Worm (Caenorhabditis elegans) whole organism, L3 larva: ENCODE data around the gene slcf-1.

Experiments
- ZK546.5 ChIP-seq: sonication (generic microtip); optimal IDR thresholded peaks from 2 replicates; lab custom pipeline; 2017; ENCODE audit warnings: missing biosample characterization, missing genetic modification characterization
- aly-2 ChIP-seq: fragments of 150-350 bp; optimal IDR thresholded peaks from 2 replicates; lab custom pipeline; 2014; ENCODE audit warnings: missing biosample characterization, missing genetic modification characterization
- ceh-28 ChIP-seq: fragments of 150-350 bp; optimal IDR thresholded peaks from 2 replicates; lab custom pipeline; 2014; ENCODE audit warnings: missing biosample characterization, missing genetic modification reagents, missing genetic modification characterization
- daf-12 ChIP-seq: fragments of 150-350 bp; optimal IDR thresholded peaks from 2 replicates; lab custom pipeline; 2014; ENCODE audit warnings: missing biosample characterization, missing genetic modification reagents, missing genetic modification characterization
- egl-27 ChIP-seq: sonication (generic microtip); optimal IDR thresholded peaks from 4 replicates; lab custom pipeline; 2017; ENCODE audit warnings: missing biosample characterization, missing genetic modification reagents, missing genetic modification characterization
- egl-5 ChIP-seq: fragments of 150-350 bp; optimal IDR thresholded peaks from 2 replicates; lab custom pipeline; 2017; ENCODE audit warnings: missing biosample characterization, missing genetic modification reagents, missing genetic modification characterization, inconsistent platforms
- elt-2 ChIP-seq: sonication (generic microtip); optimal IDR thresholded peaks from 2 replicates; lab custom pipeline; 2016; ENCODE audit warnings: missing genetic modification reagents, mild to moderate bottlenecking, missing genetic modification characterization, missing compliant biosample characterization
- fkh-10 ChIP-seq: sonication (generic microtip); optimal IDR thresholded peaks from 2 replicates; lab custom pipeline; 2017; ENCODE audit warnings: missing biosample characterization, missing genetic modification reagents, missing genetic modification characterization
- hmg-11 ChIP-seq: sonication (generic microtip); optimal IDR thresholded peaks from 2 replicates; lab custom pipeline; 2016; ENCODE audit warnings: missing genetic modification characterization, missing compliant biosample characterization
- jun-1 ChIP-seq: fragments of 150-350 bp; optimal IDR thresholded peaks from 2 replicates; lab custom pipeline; 2014; ENCODE audit warnings: missing biosample characterization, missing genetic modification reagents, missing genetic modification characterization
- lin-39 ChIP-seq: fragments of 150-350 bp; optimal IDR thresholded peaks from 2 replicates; lab custom pipeline; 2018; ENCODE audit warnings: missing biosample characterization, missing genetic modification reagents, missing genetic modification characterization
- mdl-1 ChIP-seq: fragments of 150-350 bp; optimal IDR thresholded peaks from 2 replicates; lab custom pipeline; 2014; ENCODE audit warnings: missing biosample characterization, missing genetic modification characterization
- mml-1 ChIP-seq: fragments of 150-350 bp; sonication (generic microtip); optimal IDR thresholded peaks from 3 replicates; lab custom pipeline; 2014; ENCODE audit warnings: missing biosample characterization, missing genetic modification characterization
- nfya-1 ChIP-seq: sonication (generic microtip); optimal IDR thresholded peaks from 2 replicates; lab custom pipeline; 2017; ENCODE audit warnings: missing genetic modification characterization, mild to moderate bottlenecking, missing compliant biosample characterization, antibody characterized with exemption, moderate library complexity; ENCODE audit not compliant: insufficient read depth
- nhr-11 ChIP-seq: fragments of 150-350 bp; optimal IDR thresholded peaks from 2 replicates; lab custom pipeline; 2014; ENCODE audit warnings: missing biosample characterization, missing genetic modification characterization
- nhr-12 ChIP-seq: fragments of 150-350 bp; optimal IDR thresholded peaks from 2 replicates; lab custom pipeline; 2014; ENCODE audit warnings: missing biosample characterization, missing genetic modification characterization
- nhr-237 ChIP-seq: fragments of 150-350 bp; optimal IDR thresholded peaks from 2 replicates; lab custom pipeline; 2014; ENCODE audit warnings: missing biosample characterization, missing genetic modification characterization
- nhr-67 ChIP-seq: fragments of 150-350 bp; optimal IDR thresholded peaks from 2 replicates; lab custom pipeline; 2014; ENCODE audit warnings: missing biosample characterization, missing genetic modification characterization
- nhr-76 ChIP-seq: fragments of 150-350 bp; sonication (generic microtip); optimal IDR thresholded peaks from 5 replicates; lab custom pipeline; 2014; ENCODE audit warnings: missing biosample characterization, missing genetic modification characterization
- pha-4 ChIP-seq: fragments of 150-350 bp; optimal IDR thresholded peaks from 2 replicates; lab custom pipeline; 2014; ENCODE audit warnings: missing biosample characterization, missing genetic modification reagents, missing genetic modification characterization
- pqm-1 ChIP-seq: fragments of 150-350 bp; optimal IDR thresholded peaks from 2 replicates; lab custom pipeline; 2017; ENCODE audit warnings: missing biosample characterization, missing genetic modification characterization, inconsistent platforms
- sea-2 ChIP-seq: fragments of 150-350 bp; sonication (generic microtip); optimal IDR thresholded peaks from 4 replicates; lab custom pipeline; 2014; ENCODE audit warnings: missing biosample characterization, missing genetic modification reagents, missing genetic modification characterization
- skn-1 ChIP-seq: fragments of 150-350 bp; optimal IDR thresholded peaks from 2 replicates; lab custom pipeline; 2014; ENCODE audit warnings: missing biosample characterization, missing genetic modification characterization
- snpc-4 ChIP-seq: fragments of 150-350 bp; optimal IDR thresholded peaks from 2 replicates; lab custom pipeline; 2014; ENCODE audit warnings: missing biosample characterization, missing genetic modification characterization
- tbx-2 ChIP-seq: sonication (generic microtip); optimal IDR thresholded peaks from 2 replicates; lab custom pipeline; 2016; ENCODE audit warnings: mild to moderate bottlenecking, missing genetic modification characterization, missing compliant biosample characterization
- unc-39 ChIP-seq: sonication (generic microtip); optimal IDR thresholded peaks from 4 replicates; lab custom pipeline; 2017; ENCODE audit warnings: missing biosample characterization, missing genetic modification characterization
- unc-62 ChIP-seq: fragments of 150-350 bp; sonication (generic microtip); optimal IDR thresholded peaks from 4 replicates; lab custom pipeline; 2014; ENCODE audit warnings: missing biosample characterization, missing genetic modification reagents, missing genetic modification characterization
- zag-1 ChIP-seq: fragments of 150-350 bp; optimal IDR thresholded peaks from 2 replicates; lab custom pipeline; 2014; ENCODE audit warnings: missing biosample characterization, missing genetic modification characterization
- ztf-4 ChIP-seq: fragments of 150-350 bp; optimal IDR thresholded peaks from 2 replicates; lab custom pipeline; 2014; ENCODE audit warnings: missing biosample characterization, missing genetic modification characterization

The slcf-1 gene

DNA sequence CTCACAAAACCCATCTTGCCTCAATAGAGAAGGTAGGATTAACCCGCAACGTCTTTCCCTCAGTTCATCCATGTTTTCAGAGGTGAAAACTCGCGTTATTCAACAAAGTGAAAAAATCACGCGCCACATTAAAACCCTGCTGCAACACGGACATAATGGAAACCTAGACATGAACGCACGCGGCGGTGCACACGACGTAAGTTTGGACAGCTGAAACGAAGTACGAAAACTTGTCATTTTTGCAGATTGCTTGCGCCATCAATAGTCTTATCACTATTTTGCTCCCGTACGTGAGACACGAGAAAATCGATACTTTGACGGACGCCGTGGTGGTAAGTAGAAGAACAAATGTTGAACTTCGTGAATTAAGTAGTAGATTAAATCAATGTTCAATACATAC is 1.7 kb upstream of the slcf-1 start:
- peak; percentile 10 for TF ChIP-seq pha-4 (tag; lab: Kevin White, UChicago)
- no peak for TF ChIP-seq unc-39
- peak; percentile 73 for TF ChIP-seq elt-2 (tag; lab: Kevin White, UChicago)
- no peak for TF ChIP-seq snpc-4 (tag; lab: Kevin White, UChicago)
- TF ChIP-seq pqm-1 = peak; percentile 45
- TF ChIP-seq, all 47 proteins: peak for 3

- TF ChIP-seq fkh-10 (GFP tag; lab: Kevin White, UChicago) (no peak), skn-1 (peak; percentile 86), elt-2 (tag; lab: Kevin White, UChicago) (peak; percentile 92), pqm-1 (peak; percentile 44)
Observed at ce11 chrX:10532180-10532833, 3.2 kb downstream of the slcf-1 start.

DNA sequence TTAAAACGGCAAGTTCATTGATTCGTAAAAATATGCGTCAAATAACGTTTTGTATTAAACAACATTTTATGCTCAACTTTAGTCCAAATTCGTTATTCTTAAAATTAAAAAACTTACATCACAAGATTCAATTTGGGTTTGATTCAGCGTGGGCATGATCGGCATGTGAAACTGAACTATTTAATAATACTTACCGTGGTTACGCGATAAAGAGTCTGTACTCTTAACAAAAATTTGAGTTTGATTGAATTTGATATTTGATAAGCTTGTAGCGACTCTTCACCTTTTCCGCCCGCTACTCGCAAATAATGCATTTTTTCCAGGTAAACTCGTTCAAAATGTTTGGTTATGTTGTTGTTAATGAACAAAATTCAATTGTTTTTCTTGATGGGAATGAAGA is 4.4 kb downstream of the slcf-1 start, which contains the start of gene glo-3:
Gene glo-3, plus strand, starts transcription at position 253 of the 400 bp plus-strand sequence.
- TF ChIP-seq elt-2 (tag; lab: Kevin White, UChicago) (peak; percentile 63), pqm-1 (peak; percentile 41), aly-2 (tag; lab: Kevin White, UChicago) (no peak), nfya-1 (tag; lab: Kevin White, UChicago) (no peak)

- TF ChIP-seq elt-2 (tag; lab: Kevin White, UChicago) (peak; percentile 45), ZK546.5 (tag; lab: Kevin White, UChicago) (no peak), pqm-1 (peak; percentile 37)
Observed at ce11 chrX:10534625-10535244, 5.6 kb downstream of the slcf-1 start.

DNA sequence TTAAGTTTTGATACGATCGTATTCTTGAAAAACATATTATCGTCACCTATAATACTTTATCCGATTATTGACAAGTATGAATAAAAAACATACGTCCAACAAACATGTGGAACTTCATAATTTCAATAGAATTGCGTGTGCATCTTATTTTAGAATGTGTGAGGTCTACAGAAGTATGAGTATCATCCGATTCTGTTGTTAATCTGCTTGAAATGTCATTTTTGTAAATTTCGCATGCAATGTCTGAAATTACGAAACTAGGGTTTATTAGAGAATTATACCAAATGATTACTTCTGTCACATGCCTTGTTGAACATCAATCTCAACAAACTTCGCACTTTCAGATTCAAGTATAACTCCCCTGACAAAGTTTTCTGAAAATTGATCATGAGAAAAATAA is 12.7 kb downstream of the slcf-1 start:
- TF ChIP-seq snpc-4 (tag; lab: Kevin White, UChicago) = no peak
- TF ChIP-seq ceh-28 = no peak
- TF ChIP-seq ZK546.5 (tag; lab: Kevin White, UChicago) = no peak
- no peak for TF ChIP-seq pqm-1

- no peak for TF ChIP-seq nfya-1 (tag; lab: Kevin White, UChicago)
- TF ChIP-seq unc-62 (GFP tag; lab: Kevin White, UChicago) = no peak
- TF ChIP-seq sea-2 (GFP tag; lab: Kevin White, UChicago) = no peak
- peak; percentile 27 for TF ChIP-seq elt-2 (tag; lab: Kevin White, UChicago)
- peak; percentile 22 for TF ChIP-seq pqm-1
- TF ChIP-seq, all 47 proteins: peak for 2
Observed at ce11 chrX:10542313-10543048, 13.4 kb downstream of the slcf-1 start, which contains the start of the genes F59F5.3 and F59F5.4. TSS of gene F59F5.3 (minus strand) at chrX:10542413. TSS of gene F59F5.4 (plus strand) at chrX:10542998.

ce11 chrX:10545716-10546115 is 16.6 kb downstream of the slcf-1 start, which contains the start of gene F59F5.5:
TSS of gene F59F5.5 (plus strand) at chrX:10546016.
- TF ChIP-seq jun-1 (tag; lab: Kevin White, UChicago) (no peak), nhr-12 (tag; lab: Kevin White, UChicago) (no peak), elt-2 (tag; lab: Kevin White, UChicago) (no peak), nhr-76 (no peak), daf-12 (no peak), egl-27 (tag; lab: Kevin White, UChicago) (no peak), zag-1 (tag; lab: Kevin White, UChicago) (no peak), lin-39 (tag; lab: Kevin White, UChicago) (no peak), mdl-1 (tag; lab: Kevin White, UChicago) (no peak), fkh-10 (GFP tag; lab: Kevin White, UChicago) (no peak), ZK546.5 (tag; lab: Kevin White, UChicago) (no peak), ztf-4 (tag; lab: Kevin White, UChicago) (no peak), unc-62 (GFP tag; lab: Kevin White, UChicago) (no peak)

- TF ChIP-seq nhr-67 (no peak), nhr-11 (tag; lab: Kevin White, UChicago) (no peak), nhr-237 (tag; lab: Kevin White, UChicago) (no peak), unc-62 (GFP tag; lab: Kevin White, UChicago) (no peak), mml-1 (tag; lab: Kevin White, UChicago) (no peak), tbx-2 (tag; lab: Kevin White, UChicago) (no peak), egl-5 (tag; lab: Kevin White, UChicago) (no peak), hmg-11 (no peak)
- TF ChIP-seq, all 47 proteins: peak for 0
Observed at ce11 chrX:10553048-10553447, 24.0 kb downstream of the slcf-1 start.
